Fruit fly (Drosophila melanogaster) whole organism, embryonic: ENCODE data around the gene CG15439.
A peak's percentile ranks its signal among the peaks of the same experiment; 100 is the strongest.

Experiments used
- ATbp ChIP-seq: fragments of 200-800 bp; sonication (Bioruptor generic); optimal IDR thresholded peaks from 2 replicates; lab custom pipeline; 2017; ENCODE audit warnings: missing biosample characterization, mild to moderate bottlenecking, missing genetic modification characterization, missing genetic modification reagents
- B-H2 ChIP-seq: fragments of 200-800 bp; sonication (Bioruptor generic); optimal IDR thresholded peaks from 2 replicates; lab custom pipeline; 2018; ENCODE audit warnings: missing biosample characterization, mild to moderate bottlenecking, missing genetic modification characterization
- Bgb ChIP-seq: fragments of 200-800 bp; sonication (Bioruptor generic); IDR thresholded peaks from 2 replicates; pipeline ENCODE4 v1.3.6; 2022; ENCODE audit warnings: missing biosample characterization, missing genetic modification characterization; ENCODE audit not compliant: partially characterized antibody
- CG11247 ChIP-seq: fragments of 200-800 bp; sonication (Bioruptor generic); IDR thresholded peaks from 2 replicates; pipeline ENCODE4 v1.3.6; 2022; ENCODE audit warnings: missing biosample characterization, missing genetic modification characterization
- CG11560 ChIP-seq: fragments of 200-800 bp; sonication (Bioruptor generic); IDR thresholded peaks from 3 replicates; pipeline ENCODE4 v1.3.6; 2022; ENCODE audit warnings: missing biosample characterization, missing genetic modification characterization
- CG12219 ChIP-seq: fragments of 200-800 bp; sonication (Bioruptor generic); optimal IDR thresholded peaks from 3 replicates; lab custom pipeline; 2018; ENCODE audit warnings: missing biosample characterization, mild to moderate bottlenecking, missing genetic modification characterization
- CG13424 ChIP-seq: fragments of 200-800 bp; sonication (Bioruptor generic); optimal IDR thresholded peaks from 2 replicates; lab custom pipeline; 2019; ENCODE audit warnings: missing biosample characterization, mild to moderate bottlenecking, missing genetic modification characterization, moderate library complexity
- CG14965 ChIP-seq: fragments of 200-800 bp; sonication (Bioruptor generic); optimal IDR thresholded peaks from 2 replicates; lab custom pipeline; 2016; ENCODE audit warnings: missing biosample characterization, missing genetic modification characterization, borderline replicate concordance
- CG15479 ChIP-seq: fragments of 200-800 bp; sonication (Bioruptor generic); optimal IDR thresholded peaks from 3 replicates; lab custom pipeline; 2019; ENCODE audit warnings: missing biosample characterization, mild to moderate bottlenecking, missing genetic modification characterization, moderate library complexity
- CG18619 ChIP-seq: fragments of 200-800 bp; sonication (Bioruptor generic); optimal IDR thresholded peaks from 3 replicates; lab custom pipeline; 2017; ENCODE audit warnings: missing biosample characterization, mild to moderate bottlenecking, missing genetic modification characterization
- CG32772 ChIP-seq: fragments of 200-800 bp; sonication (Bioruptor generic); IDR thresholded peaks from 2 replicates; pipeline ENCODE4 v1.3.6; 2022; ENCODE audit warnings: missing biosample characterization, missing genetic modification characterization
- CG3847 ChIP-seq: fragments of 200-800 bp; sonication (Bioruptor generic); IDR thresholded peaks from 2 replicates; pipeline ENCODE4 v1.3.6; 2022; ENCODE audit warnings: missing biosample characterization, missing genetic modification characterization
- CG5245 ChIP-seq: fragments of 200-800 bp; sonication (Bioruptor generic); optimal IDR thresholded peaks from 3 replicates; lab custom pipeline; 2016; ENCODE audit warnings: missing biosample characterization, missing genetic modification characterization
- CG6689 ChIP-seq: fragments of 200-800 bp; sonication (Bioruptor generic); IDR thresholded peaks from 2 replicates; pipeline ENCODE4 v1.3.6; 2022; ENCODE audit warnings: missing biosample characterization, missing genetic modification characterization
- CG7357 ChIP-seq: fragments of 200-800 bp; sonication (Bioruptor generic); IDR thresholded peaks from 3 replicates; pipeline ENCODE4 v1.3.6; 2022; ENCODE audit warnings: missing biosample characterization, missing genetic modification characterization
- CG7372 ChIP-seq: fragments of 200-800 bp; sonication (Bioruptor generic); IDR thresholded peaks from 2 replicates; pipeline ENCODE4 v1.3.6; 2022; ENCODE audit warnings: missing biosample characterization, missing genetic modification characterization
- CG7987 ChIP-seq: fragments of 200-800 bp; sonication (Bioruptor generic); optimal IDR thresholded peaks from 2 replicates; lab custom pipeline; 2018; ENCODE audit warnings: missing biosample characterization, mild to moderate bottlenecking, missing genetic modification characterization, moderate library complexity
- CG8359 ChIP-seq: fragments of 200-800 bp; sonication (Bioruptor generic); optimal IDR thresholded peaks from 2 replicates; lab custom pipeline; 2017; ENCODE audit warnings: missing biosample characterization, mild to moderate bottlenecking, missing genetic modification characterization, borderline replicate concordance
- Chrac-16 ChIP-seq: fragments of 200-800 bp; sonication (Bioruptor generic); optimal IDR thresholded peaks from 3 replicates; lab custom pipeline; 2016; ENCODE audit warnings: missing biosample characterization, missing genetic modification characterization
- D19A ChIP-seq: fragments of 200-800 bp; optimal IDR thresholded peaks from 3 replicates; lab custom pipeline; 2019; ENCODE audit warnings: missing biosample characterization, mild to moderate bottlenecking, missing genetic modification characterization, moderate library complexity
- Fer2 ChIP-seq: fragments of 200-800 bp; sonication (Bioruptor generic); optimal IDR thresholded peaks from 2 replicates; lab custom pipeline; 2018; ENCODE audit warnings: missing biosample characterization, mild to moderate bottlenecking, missing genetic modification characterization, moderate library complexity
- Fer3 ChIP-seq: fragments of 200-800 bp; sonication (Bioruptor generic); optimal IDR thresholded peaks from 2 replicates; lab custom pipeline; 2018; ENCODE audit warnings: missing biosample characterization, mild to moderate bottlenecking, missing genetic modification characterization, moderate library complexity
- Gug ChIP-seq: fragments of 200-800 bp; sonication (Bioruptor generic); IDR thresholded peaks from 4 replicates; pipeline ENCODE4 v1.3.6; 2022; ENCODE audit warnings: missing biosample characterization, missing genetic modification characterization
- HHEX ChIP-seq: fragments of 200-800 bp; sonication (Bioruptor generic); optimal IDR thresholded peaks from 3 replicates; lab custom pipeline; 2017; ENCODE audit warnings: missing biosample characterization, mild to moderate bottlenecking, missing genetic modification characterization, missing genetic modification reagents
- Hr39 ChIP-seq: fragments of >200 bp; optimal IDR thresholded peaks from 2 replicates; lab custom pipeline; 2017
- Kr ChIP-seq: fragments of 200-800 bp; sonication (Bioruptor generic); optimal IDR thresholded peaks from 2 replicates; lab custom pipeline; 2017; ENCODE audit warnings: missing biosample characterization, mild to moderate bottlenecking, missing genetic modification characterization
- NC2β ChIP-seq: fragments of 200-800 bp; sonication (Bioruptor generic); optimal IDR thresholded peaks from 2 replicates; lab custom pipeline; 2016; ENCODE audit warnings: missing biosample characterization, missing genetic modification characterization
- Poxn ChIP-seq: fragments of 200-800 bp; sonication (Bioruptor generic); IDR thresholded peaks from 2 replicates; pipeline ENCODE4 v1.3.6; 2022; ENCODE audit warnings: missing biosample characterization, missing genetic modification characterization
- Six4 ChIP-seq: fragments of 200-800 bp; sonication (Bioruptor generic); optimal IDR thresholded peaks from 2 replicates; lab custom pipeline; 2016; ENCODE audit warnings: missing biosample characterization, missing genetic modification characterization
- Taf1 ChIP-seq: fragments of 200-800 bp; sonication (Bioruptor generic); IDR thresholded peaks from 2 replicates; pipeline ENCODE4 v1.3.6; 2022; ENCODE audit warnings: missing biosample characterization, missing genetic modification characterization
- YL-1 ChIP-seq: fragments of 200-800 bp; sonication (Bioruptor generic); optimal IDR thresholded peaks from 3 replicates; lab custom pipeline; 2017; ENCODE audit warnings: missing biosample characterization, mild to moderate bottlenecking, missing genetic modification characterization
- aop ChIP-seq: fragments of 200-800 bp; sonication (Bioruptor generic); IDR thresholded peaks from 2 replicates; pipeline ENCODE4 v1.3.6; 2022; ENCODE audit warnings: missing biosample characterization, missing genetic modification characterization
- dysf ChIP-seq: fragments of 200-800 bp; sonication (Bioruptor generic); IDR thresholded peaks from 3 replicates; pipeline ENCODE4 v1.3.6; 2022; ENCODE audit warnings: missing biosample characterization, missing genetic modification characterization
- en ChIP-seq: fragments of 200-800 bp; sonication (Bioruptor generic); optimal IDR thresholded peaks from 2 replicates; lab custom pipeline; 2016; ENCODE audit warnings: missing biosample characterization, missing genetic modification characterization
- gcm2 ChIP-seq: fragments of 200-800 bp; sonication (Bioruptor generic); optimal IDR thresholded peaks from 2 replicates; lab custom pipeline; 2016; ENCODE audit warnings: missing biosample characterization, missing genetic modification characterization
- gsb ChIP-seq: fragments of 200-800 bp; sonication (Bioruptor generic); IDR thresholded peaks from 2 replicates; pipeline ENCODE4 v1.3.6; 2022; ENCODE audit warnings: missing biosample characterization, missing genetic modification characterization
- hkb ChIP-seq, 2 experiments: fragments of 200-800 bp in 1 of 2; fragments of >200 bp in 1 of 2; sonication (Bioruptor generic) in 1 of 2; IDR thresholded peaks in 1 of 2; optimal IDR thresholded peaks in 1 of 2; 2 replicates each; pipeline versions ENCODE4 v1.3.6 to Lab custom; 2017 to 2022; ENCODE audit warnings: missing biosample characterization in 1 of 2, missing genetic modification characterization in 1 of 2
- lab ChIP-seq: fragments of 200-800 bp; sonication (Bioruptor generic); optimal IDR thresholded peaks from 3 replicates; lab custom pipeline; 2017; ENCODE audit warnings: missing biosample characterization, missing genetic modification characterization, mild to moderate bottlenecking, moderate library complexity, missing genetic modification reagents
- lilli ChIP-seq: fragments of 200-800 bp; sonication (Bioruptor generic); optimal IDR thresholded peaks from 3 replicates; lab custom pipeline; 2016; ENCODE audit warnings: missing biosample characterization, missing genetic modification characterization
- mld ChIP-seq: fragments of 200-800 bp; sonication (Bioruptor generic); IDR thresholded peaks from 3 replicates; pipeline ENCODE4 v1.3.6; 2022; ENCODE audit warnings: missing biosample characterization, missing genetic modification characterization; ENCODE audit not compliant: partially characterized antibody
- onecut ChIP-seq: fragments of 200-800 bp; sonication (Bioruptor generic); IDR thresholded peaks from 2 replicates; pipeline ENCODE4 v1.3.6; 2022; ENCODE audit warnings: missing biosample characterization, missing genetic modification characterization
- sens-2 ChIP-seq: fragments of 200-800 bp; sonication (Bioruptor generic); IDR thresholded peaks from 2 replicates; pipeline ENCODE4 v1.3.6; 2022; ENCODE audit warnings: missing biosample characterization, missing genetic modification characterization
- seq ChIP-seq: fragments of 200-800 bp; sonication (Bioruptor generic); IDR thresholded peaks from 2 replicates; pipeline ENCODE4 v1.3.6; 2022; ENCODE audit warnings: missing biosample characterization, missing genetic modification characterization
- shn ChIP-seq: fragments of 200-800 bp; sonication (Bioruptor generic); optimal IDR thresholded peaks from 3 replicates; lab custom pipeline; 2016; ENCODE audit warnings: missing biosample characterization, missing genetic modification characterization
- sima ChIP-seq: fragments of 200-800 bp; sonication (Bioruptor generic); optimal IDR thresholded peaks from 2 replicates; lab custom pipeline; 2016; ENCODE audit warnings: missing biosample characterization, missing genetic modification characterization
- trem ChIP-seq: fragments of 200-800 bp; optimal IDR thresholded peaks from 3 replicates; lab custom pipeline; 2019; ENCODE audit warnings: missing biosample characterization, mild to moderate bottlenecking, missing genetic modification characterization, moderate library complexity
- ttk ChIP-seq: fragments of 200-800 bp; sonication (Bioruptor generic); IDR thresholded peaks from 2 replicates; pipeline ENCODE4 v2.1.2; 2022; ENCODE audit warnings: missing biosample characterization, missing genetic modification characterization
- vnd ChIP-seq: fragments of 200-800 bp; sonication (Bioruptor generic); IDR thresholded peaks from 3 replicates; pipeline ENCODE4 v1.3.6; 2022; ENCODE audit warnings: missing biosample characterization, missing genetic modification characterization; ENCODE audit not compliant: partially characterized antibody
- wek ChIP-seq: fragments of 200-800 bp; sonication (Bioruptor generic); optimal IDR thresholded peaks from 3 replicates; lab custom pipeline; 2018; ENCODE audit warnings: missing biosample characterization, mild to moderate bottlenecking, missing genetic modification characterization, moderate library complexity
- yki ChIP-seq: fragments of >200 bp; optimal IDR thresholded peaks from 3 replicates; lab custom pipeline; 2018
- zfh2 ChIP-seq: fragments of 200-800 bp; sonication (Bioruptor generic); optimal IDR thresholded peaks from 2 replicates; lab custom pipeline; 2016; ENCODE audit warnings: missing biosample characterization, missing genetic modification characterization

Gene CG15439

DNA sequence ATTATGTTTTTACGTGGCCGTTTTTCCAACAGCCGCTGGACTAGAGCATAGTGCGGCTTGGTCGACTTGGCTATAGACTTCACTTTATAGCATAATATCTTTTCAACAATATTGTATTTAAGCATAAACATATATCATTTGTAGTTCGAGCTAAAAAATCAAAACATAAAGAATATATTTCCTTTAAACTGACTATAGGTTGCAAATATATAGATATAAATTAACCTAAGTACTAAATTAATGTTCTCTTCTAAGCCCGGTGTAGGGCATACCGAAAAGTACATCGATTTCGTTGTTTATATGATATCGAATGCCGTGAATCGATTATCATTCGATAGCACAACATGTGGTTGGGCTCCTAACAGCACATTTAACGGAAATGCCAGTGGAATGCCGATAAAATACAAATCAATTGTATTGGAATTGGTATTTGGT, 4.2 kb downstream of the CG15439 start, which contains the start of gene MFS18 (continued):
- TF ChIP-seq Fer2 (tag; lab: Kevin White, UChicago) = peak; percentile 96
- TF ChIP-seq CG11560 (tag; lab: Robert Waterston, UW) = peak; percentile 98
- TF ChIP-seq seq (GFP tag; lab: Robert Waterston, UW) = peak; percentile 99
- peak; percentile 97 for TF ChIP-seq sens-2
- TF ChIP-seq Poxn (GFP tag; lab: Robert Waterston, UW) = peak; percentile 92
- no peak for TF ChIP-seq Hr39 (lab: Kevin White, UChicago)
- TF ChIP-seq shn (GFP tag; lab: Kevin White, UChicago) = peak; percentile 69
- peak; percentile 99 for TF ChIP-seq CG32772
- TF ChIP-seq CG18619 (GFP tag; lab: Kevin White, UChicago) = peak; percentile 92
- peak; percentile 93 for TF ChIP-seq ATbp (GFP tag; lab: Kevin White, UChicago)
- TF ChIP-seq NC2β (GFP tag; lab: Kevin White, UChicago) = peak; percentile 66
- TF ChIP-seq sima = peak; percentile 14
- TF ChIP-seq Bgb (GFP tag; lab: Robert Waterston, UW) = peak; percentile 86
- peak; percentile 92 for TF ChIP-seq CG13424
- TF ChIP-seq Kr (GFP tag; lab: Kevin White, UChicago) = no peak
- peak; percentile 93 for TF ChIP-seq aop (GFP tag; lab: Robert Waterston, UW)
- peak; percentile 96 for TF ChIP-seq YL-1 (GFP tag; lab: Kevin White, UChicago)
- peak; percentile 97 for TF ChIP-seq CG11247 (GFP tag; lab: Robert Waterston, UW)
- TF ChIP-seq B-H2 (GFP tag; lab: Kevin White, UChicago) = peak; percentile 92
- peak; percentile 99 for TF ChIP-seq dysf (GFP tag; lab: Robert Waterston, UW)
- peak; percentile 97 for TF ChIP-seq CG3847
- peak; percentile 88 for TF ChIP-seq D19A (tag; lab: Kevin White, UChicago)
- TF ChIP-seq CG14965 = no peak
- peak; percentile 97 for TF ChIP-seq gsb (GFP tag; lab: Robert Waterston, UW)
- no peak for TF ChIP-seq yki (lab: Kevin White, UChicago)
- TF ChIP-seq en (GFP tag; lab: Kevin White, UChicago) = peak; percentile 8
- TF ChIP-seq CG7987 (GFP tag; lab: Kevin White, UChicago) = peak; percentile 96
- TF ChIP-seq CG7372 = peak; percentile 97
- peak; percentile 99 for TF ChIP-seq lab (GFP tag; lab: Kevin White, UChicago)
- peak; percentile 89 for TF ChIP-seq onecut (GFP tag; lab: Robert Waterston, UW)
- TF ChIP-seq wek = peak; percentile 80
- TF ChIP-seq ttk (GFP tag; lab: Robert Waterston, UW) = peak; percentile 99
- peak; percentile 47; the same call in 2 of the 3 replicates for TF ChIP-seq vnd (GFP tag; lab: Robert Waterston, UW)
- peak; percentile 99 for TF ChIP-seq Gug (GFP tag; lab: Robert Waterston, UW)
- peak; percentile 96 for TF ChIP-seq CG5245 (GFP tag; lab: Kevin White, UChicago)
- TF ChIP-seq HHEX (GFP tag; lab: Kevin White, UChicago) = peak; percentile 98
- peak; percentile 96 for TF ChIP-seq Taf1 (GFP tag; lab: Robert Waterston, UW)
- peak; percentile 71; the same call in 1 of the 3 replicates for TF ChIP-seq mld (GFP tag; lab: Robert Waterston, UW)
- TF ChIP-seq gcm2 (GFP tag; lab: Kevin White, UChicago) = peak; percentile 73
- peak; percentile 67 for TF ChIP-seq hkb (optimal IDR thresholded peaks at IDR 0.05; lab: Kevin White, UChicago)
- peak; percentile 100 for TF ChIP-seq hkb (GFP tag; IDR thresholded peaks at IDR 0.05; lab: Robert Waterston, UW)
- TF ChIP-seq zfh2 = peak; percentile 84
- TF ChIP-seq CG12219 (GFP tag; lab: Kevin White, UChicago) = peak; percentile 89
- peak; percentile 99 for TF ChIP-seq Six4 (GFP tag; lab: Kevin White, UChicago)
- TF ChIP-seq CG6689 = peak; percentile 99
- peak; percentile 99 for TF ChIP-seq lilli
- TF ChIP-seq CG8359 = peak; percentile 94
- peak; percentile 99 for TF ChIP-seq Fer3 (tag; lab: Kevin White, UChicago)
- peak; percentile 96 for TF ChIP-seq CG7357 (GFP tag; lab: Robert Waterston, UW)
- TF ChIP-seq Chrac-16 (GFP tag; lab: Kevin White, UChicago) = peak; percentile 97
- peak; percentile 97 for TF ChIP-seq trem (tag; lab: Kevin White, UChicago)
- TF ChIP-seq CG15479 (GFP tag; lab: Kevin White, UChicago) = peak; percentile 2
